Worm (Caenorhabditis elegans) whole organism, L2 larva: Measurements from ENCODE around the gene fbxc-18.

Source experiments
- R02D3.7 ChIP-seq: fragments of 150-350 bp; optimal IDR thresholded peaks from 2 replicates; lab custom pipeline; 2014; ENCODE audit warnings: missing biosample characterization, missing genetic modification characterization
- ceh-82 ChIP-seq: fragments of 150-350 bp; optimal IDR thresholded peaks from 2 replicates; lab custom pipeline; 2014; ENCODE audit warnings: missing biosample characterization, missing genetic modification characterization
- egl-27 ChIP-seq: sonication (generic microtip); optimal IDR thresholded peaks from 3 replicates; lab custom pipeline; 2017; ENCODE audit warnings: missing biosample characterization, missing genetic modification reagents, missing genetic modification characterization
- elt-3 ChIP-seq: sonication (generic microtip); optimal IDR thresholded peaks from 2 replicates; lab custom pipeline; 2017; ENCODE audit warnings: missing biosample characterization, missing genetic modification characterization
- lin-13 ChIP-seq: fragments of 150-350 bp; optimal IDR thresholded peaks from 2 replicates; lab custom pipeline; 2014; ENCODE audit warnings: missing biosample characterization, missing genetic modification reagents, missing genetic modification characterization
- mbf-1 ChIP-seq: sonication (generic microtip); optimal IDR thresholded peaks from 2 replicates; lab custom pipeline; 2017; ENCODE audit warnings: missing biosample characterization, missing genetic modification characterization
- nhr-10 ChIP-seq: sonication (generic microtip); optimal IDR thresholded peaks from 2 replicates; lab custom pipeline; 2017; ENCODE audit warnings: missing biosample characterization, missing genetic modification characterization
- nhr-23 ChIP-seq: fragments of 150-350 bp; optimal IDR thresholded peaks from 2 replicates; lab custom pipeline; 2014; ENCODE audit warnings: missing biosample characterization, missing genetic modification reagents, missing genetic modification characterization
- nhr-237 ChIP-seq: fragments of 150-350 bp; optimal IDR thresholded peaks from 2 replicates; lab custom pipeline; 2014; ENCODE audit warnings: missing biosample characterization, missing genetic modification characterization
- skn-1 ChIP-seq: sonication (generic microtip); optimal IDR thresholded peaks from 2 replicates; lab custom pipeline; 2017; ENCODE audit warnings: missing biosample characterization, missing genetic modification characterization
- snpc-4 ChIP-seq: fragments of 150-350 bp; optimal IDR thresholded peaks from 2 replicates; lab custom pipeline; 2014; ENCODE audit warnings: missing biosample characterization, missing genetic modification characterization
- unc-62 ChIP-seq: fragments of 150-350 bp; optimal IDR thresholded peaks from 2 replicates; lab custom pipeline; 2014; ENCODE audit warnings: missing biosample characterization, missing genetic modification reagents, missing genetic modification characterization
- ztf-11 ChIP-seq: sonication (generic microtip); optimal IDR thresholded peaks from 2 replicates; lab custom pipeline; 2017; ENCODE audit warnings: missing biosample characterization, missing genetic modification characterization

DNA sequence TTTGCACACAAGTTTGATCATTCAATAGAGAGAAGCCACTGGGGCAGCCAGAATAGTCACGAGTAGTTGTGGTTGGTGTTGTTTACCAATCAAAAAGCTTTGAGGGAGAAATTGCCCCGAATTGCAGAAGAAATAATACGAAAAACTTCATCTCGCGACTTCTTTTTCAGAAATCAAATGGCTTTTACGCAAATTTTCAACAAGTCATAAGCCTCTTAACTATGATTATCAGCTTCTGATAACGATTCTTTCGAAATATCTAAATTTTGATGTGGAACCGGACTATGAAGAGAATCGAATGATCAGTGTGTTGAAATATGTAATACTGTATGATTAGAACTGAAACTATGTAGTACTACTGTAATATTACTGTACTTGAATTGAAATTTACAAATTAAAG, 46.5 kb downstream of the fbxc-18 start:
- TF ChIP-seq lin-13 (GFP tag; lab: Kevin White, UChicago) (no peak), nhr-23 (no peak), nhr-10 (tag; lab: Kevin White, UChicago) (no peak), egl-27 (tag; lab: Kevin White, UChicago) (no peak), snpc-4 (tag; lab: Kevin White, UChicago) (no peak), ceh-82 (tag; lab: Kevin White, UChicago) (no peak), elt-3 (tag; lab: Kevin White, UChicago) (no peak), unc-62 (no peak), nhr-237 (tag; lab: Kevin White, UChicago) (no peak), mbf-1 (no peak), skn-1 (tag; lab: Kevin White, UChicago) (no peak), ztf-11 (tag; lab: Kevin White, UChicago) (no peak), R02D3.7 (tag; lab: Kevin White, UChicago) (no peak)
